Worm (Caenorhabditis elegans) whole organism, late embryonic: ENCODE results near the gene sdz-37.

Source experiments
- K09A11.1 ChIP-seq: sonication (generic microtip); optimal IDR thresholded peaks from 2 replicates; lab custom pipeline; 2017; ENCODE audit warnings: antibody characterized with exemption, mild to moderate bottlenecking, missing genetic modification characterization, missing compliant biosample characterization; ENCODE audit not compliant: insufficient read depth
- dmd-4 ChIP-seq: sonication (generic microtip); optimal IDR thresholded peaks from 2 replicates; lab custom pipeline; 2016; ENCODE audit warnings: borderline replicate concordance, missing genetic modification characterization, missing compliant biosample characterization
- fkh-10 ChIP-seq: fragments of 150-350 bp; optimal IDR thresholded peaks from 2 replicates; lab custom pipeline; 2014; ENCODE audit warnings: missing biosample characterization, missing genetic modification reagents, missing genetic modification characterization
- gmeb-2 ChIP-seq: sonication (generic microtip); optimal IDR thresholded peaks from 2 replicates; lab custom pipeline; 2016; ENCODE audit warnings: missing genetic modification characterization, inconsistent platforms, missing compliant biosample characterization
- hlh-13 ChIP-seq: fragments of 200-800 bp; sonication (Bioruptor generic); optimal IDR thresholded peaks from 2 replicates; lab custom pipeline; 2018; ENCODE audit warnings: mild to moderate bottlenecking, missing genetic modification characterization, missing compliant biosample characterization
- nhr-11 ChIP-seq: fragments of 150-350 bp; optimal IDR thresholded peaks from 2 replicates; lab custom pipeline; 2014; ENCODE audit warnings: missing biosample characterization, missing genetic modification characterization
- pax-1 ChIP-seq: fragments of 150-350 bp; optimal IDR thresholded peaks from 2 replicates; lab custom pipeline; 2014; ENCODE audit warnings: missing biosample characterization, missing genetic modification characterization
- pha-4 ChIP-seq: fragments of 150-350 bp; optimal IDR thresholded peaks from 2 replicates; lab custom pipeline; 2018; ENCODE audit warnings: missing biosample characterization, missing genetic modification reagents, missing genetic modification characterization
- rnt-1 ChIP-seq: sonication (generic microtip); optimal IDR thresholded peaks from 2 replicates; lab custom pipeline; 2016; ENCODE audit warnings: missing genetic modification characterization, missing compliant biosample characterization
- syd-9 ChIP-seq: sonication (generic microtip); optimal IDR thresholded peaks from 2 replicates; lab custom pipeline; 2016; ENCODE audit warnings: mild to moderate bottlenecking, missing genetic modification characterization, moderate library complexity, missing compliant biosample characterization
- zip-5 ChIP-seq: sonication (generic microtip); optimal IDR thresholded peaks from 2 replicates; lab custom pipeline; 2016; ENCODE audit warnings: missing genetic modification characterization, missing compliant biosample characterization
- ztf-16 ChIP-seq: sonication (generic microtip); optimal IDR thresholded peaks from 2 replicates; lab custom pipeline; 2017; ENCODE audit warnings: missing genetic modification characterization, missing compliant biosample characterization

DNA sequence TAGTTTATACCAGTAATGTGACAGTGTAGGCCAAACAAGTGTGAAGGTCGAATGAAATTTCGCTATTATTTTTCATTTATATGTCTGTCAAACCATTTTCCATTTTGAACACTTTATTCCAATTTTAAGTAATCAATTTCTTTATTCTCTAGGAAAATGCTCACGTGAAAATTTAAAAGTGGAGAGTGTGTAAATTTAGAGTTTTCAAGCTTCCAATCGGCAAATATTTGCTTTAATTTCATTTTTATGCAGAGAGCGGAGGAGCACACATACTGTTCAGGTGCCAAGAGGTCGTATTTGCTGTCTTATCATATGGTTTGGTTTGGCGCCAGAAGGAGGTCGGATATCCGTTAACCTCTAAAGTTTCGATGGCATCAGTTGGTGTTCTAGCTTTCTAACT, 17.9 kb upstream of the sdz-37 start:
- TF ChIP-seq zip-5 (tag; lab: Kevin White, UChicago) (no peak), fkh-10 (GFP tag; lab: Kevin White, UChicago) (no peak), gmeb-2 (no peak), nhr-11 (tag; lab: Kevin White, UChicago) (no peak), hlh-13 (GFP tag; lab: Kevin White, UChicago) (no peak), K09A11.1 (no peak), dmd-4 (tag; lab: Kevin White, UChicago) (no peak), rnt-1 (no peak), pha-4 (tag; lab: Kevin White, UChicago) (no peak), ztf-16 (no peak), syd-9 (tag; lab: Kevin White, UChicago) (no peak), pax-1 (tag; lab: Kevin White, UChicago) (no peak)
